Worm (Caenorhabditis elegans) whole organism, early embryonic: ENCODE data around the gene ZK1098.12.

Experiments
- B0310.2 ChIP-seq: sonication (generic microtip); optimal IDR thresholded peaks from 2 replicates; lab custom pipeline; 2016; ENCODE audit warnings: mild to moderate bottlenecking, missing genetic modification characterization, missing compliant biosample characterization
- F13C5.2 ChIP-seq: sonication (generic microtip); optimal IDR thresholded peaks from 2 replicates; lab custom pipeline; 2017; ENCODE audit warnings: mild to moderate bottlenecking, missing genetic modification characterization, inconsistent platforms, missing compliant biosample characterization
- aly-1 ChIP-seq: sonication (generic microtip); optimal IDR thresholded peaks from 2 replicates; lab custom pipeline; 2016; ENCODE audit warnings: missing genetic modification characterization, missing compliant biosample characterization
- ama-1 ChIP-seq: fragments of 150-350 bp; optimal IDR thresholded peaks from 2 replicates; lab custom pipeline; 2014
- ceh-13 ChIP-seq: fragments of 200-800 bp; sonication (Bioruptor generic); optimal IDR thresholded peaks from 2 replicates; lab custom pipeline; 2018; ENCODE audit warnings: mild to moderate bottlenecking, missing genetic modification characterization, missing compliant biosample characterization
- ceh-36 ChIP-seq: sonication (generic microtip); optimal IDR thresholded peaks from 2 replicates; lab custom pipeline; 2016; ENCODE audit warnings: missing genetic modification characterization, inconsistent platforms, missing compliant biosample characterization
- ets-7 ChIP-seq: sonication (generic microtip); optimal IDR thresholded peaks from 2 replicates; lab custom pipeline; 2016; ENCODE audit warnings: missing genotype, missing genetic modification characterization, missing compliant biosample characterization
- flt-1 ChIP-seq: fragments of 200-800 bp; sonication (Bioruptor generic); IDR thresholded peaks from 2 replicates; pipeline ENCODE4 v1.3.6; 2022; ENCODE audit warnings: missing genetic modification characterization, missing compliant biosample characterization
- hmbx-1 ChIP-seq: sonication (generic microtip); optimal IDR thresholded peaks from 2 replicates; lab custom pipeline; 2016; ENCODE audit warnings: mild to moderate bottlenecking, missing genetic modification characterization, missing compliant biosample characterization
- hmg-4 ChIP-seq: fragments of 200-800 bp; sonication (Bioruptor generic); optimal IDR thresholded peaks from 2 replicates; lab custom pipeline; 2018; ENCODE audit warnings: mild to moderate bottlenecking, missing genetic modification characterization, missing compliant biosample characterization
- hnd-1 ChIP-seq: sonication (generic microtip); optimal IDR thresholded peaks from 2 replicates; lab custom pipeline; 2016; ENCODE audit warnings: missing genetic modification characterization, missing compliant biosample characterization
- pes-1 ChIP-seq: fragments of 200-800 bp; sonication (Bioruptor generic); IDR thresholded peaks from 2 replicates; pipeline ENCODE4 v1.3.6; 2022; ENCODE audit warnings: missing genetic modification reagents, missing genetic modification characterization, missing compliant biosample characterization
- scrt-1 ChIP-seq: fragments of 200-800 bp; sonication (Bioruptor generic); IDR thresholded peaks from 2 replicates; pipeline ENCODE4 v1.3.6; 2022; ENCODE audit warnings: missing genetic modification characterization, missing compliant biosample characterization
- sea-1 ChIP-seq: fragments of 200-800 bp; sonication (Bioruptor generic); conservative IDR thresholded peaks from 2 replicates; pipeline ENCODE4 v1.3.6; 2022; ENCODE audit warnings: missing genetic modification characterization, missing compliant biosample characterization
- tbx-11 ChIP-seq: fragments of 200-800 bp; sonication (Bioruptor generic); IDR thresholded peaks from 2 replicates; pipeline ENCODE4 v1.3.6; 2022; ENCODE audit warnings: missing genetic modification characterization, missing compliant biosample characterization
- tbx-37 ChIP-seq: fragments of 200-800 bp; sonication (Bioruptor generic); conservative IDR thresholded peaks from 2 replicates; pipeline ENCODE4 v1.3.6; 2022; ENCODE audit warnings: missing genetic modification reagents, missing genetic modification characterization, missing compliant biosample characterization
- tra-4 ChIP-seq: sonication (generic microtip); optimal IDR thresholded peaks from 2 replicates; lab custom pipeline; 2017; ENCODE audit warnings: missing genetic modification characterization, missing compliant biosample characterization

The ZK1098.12 gene

ce11 chrIII:9565973-9566372 lies 21.1 kb downstream of the ZK1098.12 start, which contains the start of gene C48B4.11:
Gene C48B4.11 (minus strand): TSS chrIII:9566115.
- no peak for TF ChIP-seq tbx-11 (GFP tag; lab: Robert Waterston, UW)
- no peak for TF ChIP-seq flt-1 (GFP tag; lab: Robert Waterston, UW)
- TF ChIP-seq F13C5.2 (tag; lab: Kevin White, UChicago): no peak
- TF ChIP-seq hmbx-1 (tag; lab: Kevin White, UChicago): no peak
- TF ChIP-seq ceh-13 (GFP tag; lab: Kevin White, UChicago): no peak
- TF ChIP-seq ceh-36: no peak
- no peak for TF ChIP-seq sea-1 (GFP tag; lab: Robert Waterston, UW)
- TF ChIP-seq aly-1 (tag; lab: Kevin White, UChicago): no peak
- TF ChIP-seq tra-4 (tag; lab: Kevin White, UChicago): no peak
- no peak for TF ChIP-seq ets-7 (tag; lab: Kevin White, UChicago)

DNA sequence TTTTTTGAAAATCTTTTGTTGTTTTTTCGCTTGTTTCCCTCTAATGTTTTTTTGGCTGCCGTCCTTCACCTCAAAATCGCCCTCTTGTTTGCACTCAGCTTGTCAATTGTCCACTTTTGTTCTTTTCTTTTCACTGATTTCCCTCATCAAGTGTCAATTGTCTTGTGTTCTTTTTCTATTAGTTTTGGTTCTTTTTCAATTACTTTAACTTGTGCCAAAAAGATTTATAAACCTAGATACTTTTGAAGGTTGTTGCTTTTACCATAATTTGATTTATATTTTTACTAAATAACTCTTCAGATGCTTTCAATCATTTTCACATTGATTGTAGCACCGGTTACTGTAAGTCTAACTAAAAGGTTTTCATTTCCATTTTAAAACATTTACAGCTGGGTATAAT lies 23.5 kb downstream of the ZK1098.12 start, which contains the start of gene C48B4.13:
TSS of gene C48B4.13 (plus strand) at position 301 of the 400 bp plus-strand sequence.
- TF ChIP-seq hnd-1 (tag; lab: Kevin White, UChicago) (no peak), tra-4 (tag; lab: Kevin White, UChicago) (no peak), flt-1 (GFP tag; lab: Robert Waterston, UW) (no peak)

- TF ChIP-seq ceh-36 (no peak), ets-7 (tag; lab: Kevin White, UChicago) (no peak), scrt-1 (no peak), pes-1 (GFP tag; lab: Robert Waterston, UW) (no peak), hmg-4 (GFP tag; lab: Kevin White, UChicago) (no peak), hmbx-1 (tag; lab: Kevin White, UChicago) (no peak), hnd-1 (tag; lab: Kevin White, UChicago) (no peak), tra-4 (tag; lab: Kevin White, UChicago) (no peak), aly-1 (tag; lab: Kevin White, UChicago) (no peak), flt-1 (GFP tag; lab: Robert Waterston, UW) (no peak), ceh-13 (GFP tag; lab: Kevin White, UChicago) (no peak), tbx-11 (GFP tag; lab: Robert Waterston, UW) (no peak), F13C5.2 (tag; lab: Kevin White, UChicago) (no peak)
Measured at ce11 chrIII:9570869-9571268, 25.9 kb downstream of the ZK1098.12 start.

DNA sequence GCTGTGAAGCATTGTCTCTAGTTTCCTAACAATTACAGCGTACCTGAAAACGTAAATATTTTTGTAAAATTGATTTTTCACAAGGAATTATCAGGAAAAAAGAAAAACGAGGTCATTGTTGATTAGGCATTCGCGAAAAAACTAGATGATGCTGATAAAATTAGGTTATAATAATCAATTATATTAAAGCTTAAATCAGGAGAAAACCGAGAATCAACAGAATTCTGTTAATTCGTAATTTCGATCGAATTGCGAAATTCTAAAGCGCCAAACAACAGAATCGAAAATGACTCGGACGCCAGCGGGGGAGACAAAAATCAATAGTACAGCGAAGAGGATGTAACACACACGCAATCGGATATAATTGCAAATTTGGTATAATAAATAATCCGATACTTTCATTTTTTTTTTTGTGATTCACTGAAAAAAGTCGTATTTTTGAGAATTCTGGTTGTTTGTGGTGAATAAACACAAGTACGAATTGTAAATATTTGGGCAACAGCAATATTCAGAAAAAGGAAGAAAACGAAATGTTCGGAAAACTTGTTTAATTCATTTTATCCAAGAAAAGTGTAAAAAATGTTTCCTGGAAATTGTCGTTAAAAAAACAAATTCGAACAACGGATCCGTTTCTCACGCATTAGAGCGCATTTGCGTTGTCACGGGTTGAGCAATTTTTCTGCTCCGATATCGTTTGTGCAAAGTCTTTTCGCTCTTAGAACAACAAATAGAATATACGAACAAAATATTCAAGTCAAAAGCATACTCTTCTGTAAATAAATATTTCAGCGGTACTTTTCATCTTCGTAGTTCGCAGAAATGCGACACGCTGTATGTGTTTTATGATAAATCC lies 35.3 kb downstream of the ZK1098.12 start, which contains the start of gene ced-7:
TSS of gene ced-7 (minus strand) at position 51 of the 853 bp plus-strand sequence.
- TF ChIP-seq sea-1 (GFP tag; lab: Robert Waterston, UW): no peak
- TF ChIP-seq F13C5.2 (tag; lab: Kevin White, UChicago): no peak
- TF ChIP-seq hmg-4 (GFP tag; lab: Kevin White, UChicago): no peak
- TF ChIP-seq ets-7 (tag; lab: Kevin White, UChicago): no peak
- no peak for TF ChIP-seq aly-1 (tag; lab: Kevin White, UChicago)
- no peak for TF ChIP-seq scrt-1
- TF ChIP-seq pes-1 (GFP tag; lab: Robert Waterston, UW): no peak
- no peak for TF ChIP-seq ceh-13 (GFP tag; lab: Kevin White, UChicago)
- no peak for TF ChIP-seq hmbx-1 (tag; lab: Kevin White, UChicago)
- no peak for TF ChIP-seq hnd-1 (tag; lab: Kevin White, UChicago)
- TF ChIP-seq B0310.2 (tag; lab: Kevin White, UChicago): no peak
- no peak for TF ChIP-seq ceh-36
- no peak for TF ChIP-seq ama-1
- no peak for TF ChIP-seq tbx-11 (GFP tag; lab: Robert Waterston, UW)
- no peak for TF ChIP-seq tbx-37 (GFP tag; lab: Robert Waterston, UW)
- TF ChIP-seq flt-1 (GFP tag; lab: Robert Waterston, UW): no peak

DNA sequence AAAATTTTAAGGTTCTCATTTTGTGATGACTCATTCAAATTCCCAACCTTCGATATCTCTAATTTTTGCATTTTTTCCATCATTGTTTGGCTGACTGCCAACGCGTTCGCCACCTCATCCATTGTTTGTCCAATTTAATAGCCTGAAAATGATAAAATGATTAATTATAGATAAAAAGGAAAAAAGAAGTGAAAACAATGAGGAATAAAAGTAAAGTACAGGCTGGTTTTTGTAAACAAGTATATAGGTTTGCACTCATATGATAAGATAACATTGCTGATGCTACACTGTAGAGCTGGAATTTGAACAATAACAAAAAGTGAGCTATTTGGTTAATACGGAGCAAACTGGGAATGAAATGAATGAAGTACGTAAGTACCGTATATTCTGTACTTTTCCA lies 37.3 kb downstream of the ZK1098.12 start, which contains the start of gene C48B4.3:
TSS of gene C48B4.3 (minus strand) at position 149 of the 400 bp plus-strand sequence.
- TF ChIP-seq ceh-36 (no peak), flt-1 (GFP tag; lab: Robert Waterston, UW) (no peak), F13C5.2 (tag; lab: Kevin White, UChicago) (no peak), scrt-1 (no peak), tbx-37 (GFP tag; lab: Robert Waterston, UW) (no peak)

DNA sequence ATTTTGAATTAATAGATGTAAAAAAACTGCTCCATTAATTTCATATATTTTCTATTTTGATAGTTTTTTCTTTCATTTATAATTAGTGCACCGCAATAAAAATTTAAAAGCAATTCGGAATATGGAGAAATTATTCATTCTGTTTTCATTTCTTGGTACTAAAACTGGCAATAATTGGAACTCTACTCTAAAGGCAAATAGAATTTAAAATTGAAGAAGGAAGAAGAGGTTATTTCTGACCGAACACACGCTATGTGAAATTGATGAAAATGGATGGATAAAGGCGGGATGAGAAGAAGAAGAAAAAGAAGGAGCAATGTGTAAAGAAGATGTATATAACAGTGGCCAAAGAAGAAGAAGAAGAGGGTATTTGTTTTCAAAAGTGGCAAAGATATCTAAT lies 38.3 kb downstream of the ZK1098.12 start:
- TF ChIP-seq F13C5.2 (tag; lab: Kevin White, UChicago) (no peak), hmg-4 (GFP tag; lab: Kevin White, UChicago) (no peak), pes-1 (GFP tag; lab: Robert Waterston, UW) (no peak), ceh-36 (no peak), B0310.2 (tag; lab: Kevin White, UChicago) (no peak), ama-1 (no peak), ceh-13 (GFP tag; lab: Kevin White, UChicago) (no peak), ets-7 (tag; lab: Kevin White, UChicago) (no peak), tbx-37 (GFP tag; lab: Robert Waterston, UW) (no peak), tbx-11 (GFP tag; lab: Robert Waterston, UW) (no peak), flt-1 (GFP tag; lab: Robert Waterston, UW) (no peak), aly-1 (tag; lab: Kevin White, UChicago) (no peak), hmbx-1 (tag; lab: Kevin White, UChicago) (no peak), scrt-1 (no peak), tra-4 (tag; lab: Kevin White, UChicago) (no peak), sea-1 (GFP tag; lab: Robert Waterston, UW) (no peak), hnd-1 (tag; lab: Kevin White, UChicago) (no peak)

DNA sequence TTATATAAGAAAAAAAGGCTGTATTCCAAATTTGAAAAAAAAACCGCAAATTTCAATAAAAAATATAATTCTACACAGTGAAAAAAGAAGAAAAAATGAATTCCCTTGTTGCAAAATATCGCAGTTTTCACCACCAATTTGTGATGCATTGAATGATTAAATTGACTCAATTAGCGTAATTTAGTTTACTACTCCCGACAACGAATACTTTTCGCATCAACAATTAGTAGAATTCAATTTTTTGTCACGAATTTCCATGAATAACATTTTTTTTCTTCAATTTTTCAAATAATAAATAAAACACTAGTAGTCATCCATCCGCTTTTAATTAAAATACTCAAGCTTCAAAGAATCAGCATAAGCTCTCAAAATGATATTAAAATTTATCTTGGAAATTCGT lies 40.4 kb downstream of the ZK1098.12 start:
- no peak for TF ChIP-seq scrt-1
- TF ChIP-seq tbx-11 (GFP tag; lab: Robert Waterston, UW): no peak
- no peak for TF ChIP-seq sea-1 (GFP tag; lab: Robert Waterston, UW)
- no peak for TF ChIP-seq tra-4 (tag; lab: Kevin White, UChicago)
- TF ChIP-seq hnd-1 (tag; lab: Kevin White, UChicago): no peak
- TF ChIP-seq ceh-36: no peak
- no peak for TF ChIP-seq flt-1 (GFP tag; lab: Robert Waterston, UW)
- no peak for TF ChIP-seq aly-1 (tag; lab: Kevin White, UChicago)
- TF ChIP-seq ama-1: no peak
- no peak for TF ChIP-seq F13C5.2 (tag; lab: Kevin White, UChicago)
- TF ChIP-seq hmg-4 (GFP tag; lab: Kevin White, UChicago): no peak
- TF ChIP-seq ets-7 (tag; lab: Kevin White, UChicago): no peak
- no peak for TF ChIP-seq tbx-37 (GFP tag; lab: Robert Waterston, UW)
- no peak for TF ChIP-seq B0310.2 (tag; lab: Kevin White, UChicago)
- TF ChIP-seq ceh-13 (GFP tag; lab: Kevin White, UChicago): no peak
- no peak for TF ChIP-seq hmbx-1 (tag; lab: Kevin White, UChicago)
- no peak for TF ChIP-seq pes-1 (GFP tag; lab: Robert Waterston, UW)
